Worm (Caenorhabditis elegans) whole organism, early embryonic: Measurements from ENCODE around the gene C16D9.3.

Experiments used
- ama-1 ChIP-seq: fragments of 150-350 bp; optimal IDR thresholded peaks from 2 replicates; lab custom pipeline; 2014
- ceh-13 ChIP-seq: fragments of 200-800 bp; sonication (Bioruptor generic); optimal IDR thresholded peaks from 2 replicates; lab custom pipeline; 2018; ENCODE audit warnings: mild to moderate bottlenecking, missing genetic modification characterization, missing compliant biosample characterization
- ceh-36 ChIP-seq: sonication (generic microtip); optimal IDR thresholded peaks from 2 replicates; lab custom pipeline; 2016; ENCODE audit warnings: missing genetic modification characterization, inconsistent platforms, missing compliant biosample characterization

DNA sequence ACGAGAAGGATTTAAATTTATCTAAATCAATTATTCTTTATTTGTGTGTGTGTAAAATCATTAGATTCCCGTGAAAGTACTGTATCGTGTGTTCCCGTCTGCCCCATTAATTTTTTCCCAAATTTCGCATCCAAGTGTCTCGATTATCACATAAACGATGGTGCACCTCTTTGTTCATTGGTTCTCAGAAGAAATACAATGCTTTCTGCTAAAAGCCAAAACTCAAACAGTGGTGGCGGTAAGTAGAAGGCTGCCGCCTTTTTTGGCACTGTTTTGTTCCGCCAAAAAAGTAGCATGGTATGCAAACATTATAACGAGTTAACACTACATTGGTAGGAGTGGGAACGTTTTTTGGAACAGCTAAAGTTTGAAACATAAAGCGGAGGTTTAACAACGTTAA is 16.4 kb downstream of the C16D9.3 start:
- TF ChIP-seq ceh-13 (no peak), ama-1 (lab: Kevin White, UChicago) (peak; percentile 22), ceh-36 (tag; lab: Kevin White, UChicago) (no peak)
